Worm (Caenorhabditis elegans) whole organism, L1 larva: Measurements from ENCODE around the gene asp-19.
"Not testable (repeated sequence)": the region's sequence is repeated elsewhere in the genome, so short reads cannot be mapped to it uniquely, and the experiment has no call there.

Experiments
- Y116A8C.19 ChIP-seq: sonication (generic microtip); optimal IDR thresholded peaks from 2 replicates; lab custom pipeline; 2016; ENCODE audit warnings: missing compliant biosample characterization, missing genetic modification characterization, borderline replicate concordance
- alr-1 ChIP-seq: fragments of 200-800 bp; sonication (Bioruptor generic); optimal IDR thresholded peaks from 2 replicates; lab custom pipeline; 2018; ENCODE audit warnings: borderline replicate concordance, mild to moderate bottlenecking, missing genetic modification characterization, missing compliant biosample characterization
- ama-1 ChIP-seq: fragments of 150-350 bp; optimal IDR thresholded peaks from 2 replicates; lab custom pipeline; 2014
- blmp-1 ChIP-seq: fragments of 150-350 bp; optimal IDR thresholded peaks from 2 replicates; lab custom pipeline; 2014; ENCODE audit warnings: missing biosample characterization, missing genetic modification characterization
- ceh-88 ChIP-seq: fragments of 200-800 bp; sonication (Bioruptor generic); IDR thresholded peaks from 2 replicates; pipeline ENCODE4 v1.3.6; 2022; ENCODE audit warnings: missing genetic modification characterization, missing compliant biosample characterization
- ceh-90 ChIP-seq: sonication (generic microtip); optimal IDR thresholded peaks from 2 replicates; lab custom pipeline; 2016; ENCODE audit warnings: missing genetic modification characterization, missing compliant biosample characterization
- dpl-1 ChIP-seq, 3 experiments: fragments of 150-350 bp in 2 of 3; sonication (generic microtip) in 1 of 3; optimal IDR thresholded peaks; 2 replicates each; lab custom pipeline; 2014 to 2017; ENCODE audit warnings: missing biosample characterization in 3 of 3, missing genetic modification characterization in 3 of 3, missing genetic modification reagents in 3 of 3
- dsc-1 ChIP-seq: sonication (generic microtip); optimal IDR thresholded peaks from 2 replicates; lab custom pipeline; 2016; ENCODE audit warnings: mild to moderate bottlenecking, missing genetic modification characterization, missing compliant biosample characterization
- elt-3 ChIP-seq, 6 experiments: fragments of 150-350 bp in 1 of 6; sonication (generic microtip); optimal IDR thresholded peaks; 2 replicates each; lab custom pipeline; 2017 to 2018; ENCODE audit warnings: missing biosample characterization in 6 of 6, missing genetic modification characterization in 6 of 6, inconsistent platforms in 1 of 6
- fkh-10 ChIP-seq: sonication (generic microtip); optimal IDR thresholded peaks from 2 replicates; lab custom pipeline; 2017; ENCODE audit warnings: missing biosample characterization, missing genetic modification reagents, missing genetic modification characterization
- fos-1 ChIP-seq: fragments of 150-350 bp; optimal IDR thresholded peaks from 2 replicates; lab custom pipeline; 2014; ENCODE audit warnings: missing biosample characterization, missing genetic modification characterization
- hlh-4 ChIP-seq: sonication (generic microtip); optimal IDR thresholded peaks from 2 replicates; lab custom pipeline; 2016; ENCODE audit warnings: mild to moderate bottlenecking, missing genetic modification characterization, missing compliant biosample characterization
- irx-1 ChIP-seq: sonication (generic microtip); optimal IDR thresholded peaks from 2 replicates; lab custom pipeline; 2016; ENCODE audit warnings: missing genetic modification characterization, missing compliant biosample characterization
- jun-1 ChIP-seq: fragments of 150-350 bp; optimal IDR thresholded peaks from 2 replicates; lab custom pipeline; 2014; ENCODE audit warnings: missing biosample characterization, missing genetic modification reagents, missing genetic modification characterization
- lin-15B ChIP-seq: fragments of 150-350 bp; sonication (generic microtip); optimal IDR thresholded peaks from 3 replicates; lab custom pipeline; 2014; ENCODE audit warnings: missing biosample characterization, missing genetic modification characterization
- lin-35 ChIP-seq, 2 experiments: fragments of 150-350 bp; optimal IDR thresholded peaks; 2 replicates each; lab custom pipeline; 2014; ENCODE audit warnings: missing biosample characterization in 2 of 2, missing genetic modification characterization in 2 of 2, missing genetic modification reagents in 2 of 2
- lin-39 ChIP-seq: fragments of 150-350 bp; optimal IDR thresholded peaks from 2 replicates; lab custom pipeline; 2014; ENCODE audit warnings: missing biosample characterization, missing genetic modification reagents, missing genetic modification characterization
- mef-2 ChIP-seq: fragments of 150-350 bp; optimal IDR thresholded peaks from 2 replicates; lab custom pipeline; 2014; ENCODE audit warnings: missing biosample characterization, missing genetic modification characterization
- nhr-11 ChIP-seq: fragments of 150-350 bp; optimal IDR thresholded peaks from 2 replicates; lab custom pipeline; 2014; ENCODE audit warnings: missing biosample characterization, missing genetic modification characterization
- nhr-19 ChIP-seq: fragments of 200-800 bp; sonication (Bioruptor generic); conservative IDR thresholded peaks from 2 replicates; pipeline ENCODE4 v1.3.6; 2022; ENCODE audit warnings: missing genetic modification characterization, missing compliant biosample characterization
- nhr-237 ChIP-seq: fragments of 150-350 bp; optimal IDR thresholded peaks from 2 replicates; lab custom pipeline; 2014; ENCODE audit warnings: missing biosample characterization, missing genetic modification characterization
- nhr-71 ChIP-seq: sonication (generic microtip); optimal IDR thresholded peaks from 2 replicates; lab custom pipeline; 2016; ENCODE audit warnings: mild to moderate bottlenecking, missing genetic modification characterization, moderate library complexity, missing compliant biosample characterization
- nhr-76 ChIP-seq: sonication (generic microtip); optimal IDR thresholded peaks from 2 replicates; lab custom pipeline; 2017; ENCODE audit warnings: missing biosample characterization, missing genetic modification characterization
- nhr-77 ChIP-seq: fragments of 150-350 bp; optimal IDR thresholded peaks from 2 replicates; lab custom pipeline; 2014; ENCODE audit warnings: missing biosample characterization, missing genetic modification characterization
- nhr-85 ChIP-seq: sonication (generic microtip); peaks from one replicate; lab custom pipeline; 2016; ENCODE audit warnings: missing genetic modification characterization, inconsistent platforms, missing compliant biosample characterization
- nhr-90 ChIP-seq: sonication (generic microtip); optimal IDR thresholded peaks from 2 replicates; lab custom pipeline; 2016; ENCODE audit warnings: mild to moderate bottlenecking, missing genetic modification characterization, missing compliant biosample characterization; ENCODE audit not compliant: poor library complexity
- pag-3 ChIP-seq: sonication (generic microtip); optimal IDR thresholded peaks from 2 replicates; lab custom pipeline; 2017; ENCODE audit warnings: missing genetic modification characterization, mild to moderate bottlenecking, missing compliant biosample characterization, antibody characterized with exemption, borderline replicate concordance; ENCODE audit not compliant: insufficient read depth
- pax-3 ChIP-seq: fragments of 200-800 bp; sonication (Bioruptor generic); optimal IDR thresholded peaks from 2 replicates; lab custom pipeline; 2018; ENCODE audit warnings: mild to moderate bottlenecking, missing genetic modification characterization, moderate library complexity, missing compliant biosample characterization
- pqm-1 ChIP-seq: sonication (generic microtip); optimal IDR thresholded peaks from 3 replicates; lab custom pipeline; 2017; ENCODE audit warnings: missing biosample characterization, missing genetic modification characterization
- swsn-7 ChIP-seq: sonication (generic microtip); optimal IDR thresholded peaks from 2 replicates; lab custom pipeline; 2016; ENCODE audit warnings: missing genetic modification characterization, missing compliant biosample characterization
- unc-30 ChIP-seq: sonication (generic microtip); optimal IDR thresholded peaks from 2 replicates; lab custom pipeline; 2017; ENCODE audit warnings: missing biosample characterization, missing genetic modification characterization
- unc-86 ChIP-seq: sonication (generic microtip); optimal IDR thresholded peaks from 2 replicates; lab custom pipeline; 2016; ENCODE audit warnings: missing genetic modification characterization, missing compliant biosample characterization
- unc-98 ChIP-seq: fragments of 200-800 bp; sonication (Bioruptor generic); IDR thresholded peaks from 2 replicates; pipeline ENCODE4 v1.3.6; 2022; ENCODE audit warnings: missing genetic modification characterization, missing compliant biosample characterization
- zip-4 ChIP-seq: fragments of 200-800 bp; sonication (Bioruptor generic); optimal IDR thresholded peaks from 2 replicates; lab custom pipeline; 2018; ENCODE audit warnings: mild to moderate bottlenecking, missing genetic modification characterization, moderate library complexity, missing compliant biosample characterization
- ztf-11 ChIP-seq, 2 experiments: sonication (generic microtip); optimal IDR thresholded peaks; 2 replicates each; lab custom pipeline; 2016 to 2017; ENCODE audit warnings: missing genetic modification characterization in 2 of 2, missing biosample characterization in 1 of 2, missing compliant biosample characterization in 1 of 2

asp-19 gene

ce11 chrV:18754328-18754727, 25.2 kb upstream of the asp-19 start, which contains the start of gene clec-254:
Gene clec-254, minus strand, starts transcription at chrV:18754428.
- not testable (repeated sequence) for TF ChIP-seq swsn-7 (tag; lab: Kevin White, UChicago); unc-98; nhr-19 (GFP tag; lab: Robert Waterston, UW)

ce11 chrV:18753036-18753435, 23.9 kb upstream of the asp-19 start, which contains the start of gene F11D11.6:
Gene F11D11.6, minus strand, starts transcription at chrV:18753136.
- no peak for TF ChIP-seq pag-3 (tag; lab: Kevin White, UChicago)
- TF ChIP-seq hlh-4: no peak
- no peak for TF ChIP-seq elt-3 (tag; optimal IDR thresholded peaks at IDR 0.05; lab: Kevin White, UChicago)
- TF ChIP-seq nhr-71 (tag; lab: Kevin White, UChicago): no peak
- no peak for TF ChIP-seq nhr-11
- TF ChIP-seq dsc-1 (tag; lab: Kevin White, UChicago): no peak
- no peak for TF ChIP-seq pax-3 (tag; lab: Kevin White, UChicago)
- TF ChIP-seq nhr-85 (tag; lab: Kevin White, UChicago): no peak
- no peak for TF ChIP-seq jun-1 (tag; lab: Kevin White, UChicago)
- TF ChIP-seq nhr-237: no peak
- TF ChIP-seq zip-4 (GFP tag; lab: Kevin White, UChicago): no peak
- no peak for TF ChIP-seq ceh-88 (GFP tag; lab: Robert Waterston, UW)
- TF ChIP-seq dpl-1 (GFP tag; optimal IDR thresholded peaks at IDR 0.05; lab: Kevin White, UChicago): no peak

- TF ChIP-seq ztf-11 (tag; optimal IDR thresholded peaks at IDR 0.05; lab: Kevin White, UChicago) (no peak), unc-86 (tag; lab: Kevin White, UChicago) (no peak), fos-1 (tag; lab: Kevin White, UChicago) (no peak), blmp-1 (tag; lab: Kevin White, UChicago) (no peak), Y116A8C.19 (tag; lab: Kevin White, UChicago) (no peak), pqm-1 (tag; lab: Kevin White, UChicago) (no peak)
Measured at ce11 chrV:18750445-18750844, 21.3 kb upstream of the asp-19 start, which contains the start of the genes F11D11.21 and F11D11.12. Gene F11D11.21, minus strand, starts transcription at chrV:18750545. Gene F11D11.12, minus strand, starts transcription at chrV:18750682.

ce11 chrV:18748726-18749125, 19.6 kb upstream of the asp-19 start, which contains the start of gene clec-252:
Gene clec-252, minus strand, starts transcription at chrV:18748826.
- no peak for TF ChIP-seq nhr-77 (tag; lab: Kevin White, UChicago)
- no peak for TF ChIP-seq lin-15B (tag; lab: Kevin White, UChicago)
- no peak for TF ChIP-seq lin-35 (GFP tag; optimal IDR thresholded peaks at IDR 0.05; lab: Kevin White, UChicago)
- TF ChIP-seq irx-1 (tag; lab: Kevin White, UChicago): no peak
- TF ChIP-seq jun-1 (tag; lab: Kevin White, UChicago): no peak
- TF ChIP-seq nhr-90 (tag; lab: Kevin White, UChicago): no peak
- no peak for TF ChIP-seq fkh-10
- no peak for TF ChIP-seq unc-86 (tag; lab: Kevin White, UChicago)

- no peak for TF ChIP-seq lin-39
- TF ChIP-seq ama-1: no peak
- no peak for TF ChIP-seq alr-1
- TF ChIP-seq Y116A8C.19 (tag; lab: Kevin White, UChicago): no peak
- no peak for TF ChIP-seq unc-30
- no peak for TF ChIP-seq mef-2
- TF ChIP-seq nhr-76 (tag; lab: Kevin White, UChicago): no peak
- no peak for TF ChIP-seq ceh-90 (tag; lab: Kevin White, UChicago)
- TF ChIP-seq irx-1 (tag; lab: Kevin White, UChicago): no peak
- no peak for TF ChIP-seq blmp-1 (tag; lab: Kevin White, UChicago)
- no peak for TF ChIP-seq lin-15B (tag; lab: Kevin White, UChicago)
Measured at ce11 chrV:18746937-18747660, 17.9 kb upstream of the asp-19 start, which contains the start of gene clec-251. Gene clec-251, minus strand, starts transcription at chrV:18746987.
